Worm (Caenorhabditis elegans) whole organism, L2 larva: Measurements from ENCODE around the gene H12D21.10.

Source experiments
- F13H6.1 ChIP-seq: sonication (generic microtip); optimal IDR thresholded peaks from 2 replicates; lab custom pipeline; 2016; ENCODE audit warnings: missing genetic modification characterization, missing compliant biosample characterization
- ama-1 ChIP-seq: fragments of 150-350 bp; optimal IDR thresholded peaks from 2 replicates; lab custom pipeline; 2018; ENCODE audit warnings: inconsistent platforms
- mdl-1 ChIP-seq, 2 experiments: fragments of 150-350 bp in 1 of 2; sonication (generic microtip) in 1 of 2; optimal IDR thresholded peaks; 2 replicates each; lab custom pipeline; 2017; ENCODE audit warnings: missing biosample characterization in 2 of 2, missing genetic modification characterization in 2 of 2
- snpc-4 ChIP-seq: fragments of 150-350 bp; optimal IDR thresholded peaks from 2 replicates; lab custom pipeline; 2014; ENCODE audit warnings: missing biosample characterization, missing genetic modification characterization

ce11 chrV:14915599-14915998 is 16.0 kb downstream of the H12D21.10 start, which contains the start of gene H12D21.11:
- no peak for TF ChIP-seq mdl-1 (tag; optimal IDR thresholded peaks at IDR 0.05; lab: Kevin White, UChicago)
- TF ChIP-seq snpc-4 (tag; lab: Kevin White, UChicago): no peak
- no peak for TF ChIP-seq F13H6.1 (tag; lab: Kevin White, UChicago)
- TF ChIP-seq ama-1 (lab: Kevin White, UChicago): no peak
